Worm (Caenorhabditis elegans): Measurements from ENCODE around the gene nhr-72.

ce11 chrII:3864652-3865051 lies 14.1 kb upstream of the nhr-72 start, which contains the start of gene nhr-261:
- TF ChIP-seq Y5F2A.4 (GFP tag; optimal IDR thresholded peaks at IDR 0.05): no peak
- TF ChIP-seq fos-1 (tag; optimal IDR thresholded peaks at IDR 0.05): no peak
